Fruit fly (Drosophila melanogaster): ENCODE data around the gene CG42637.

The CG42637 gene

dm6 chr3L:19834143-19834794, 40.9 kb upstream of the CG42637 start, which contains the start of the genes trc and CG32221 (continued):
- TF ChIP-seq sisA (GFP tag; IDR thresholded peaks at IDR 0.05), result peak; percentile 19; the same call in 1 of the 2 replicates
- TF ChIP-seq Ptx1 (GFP tag; IDR thresholded peaks at IDR 0.05), result peak; percentile 57
- no peak for TF ChIP-seq ash1 (GFP tag; optimal IDR thresholded peaks at IDR 0.05)
- TF ChIP-seq CG13424 (tag; optimal IDR thresholded peaks at IDR 0.05), result peak; percentile 54
- TF ChIP-seq E2f1 (GFP tag; IDR thresholded peaks at IDR 0.05), result no peak
- TF ChIP-seq stwl (tag; optimal IDR thresholded peaks at IDR 0.05), result peak; percentile 53
- no peak for TF ChIP-seq CG14050 (GFP tag; IDR thresholded peaks at IDR 0.05)
- TF ChIP-seq bbx (GFP tag; IDR thresholded peaks at IDR 0.05; ENCODE audit: partially characterized antibody), result peak; percentile 81
- TF ChIP-seq CG10654 (GFP tag; optimal IDR thresholded peaks at IDR 0.05), result peak; percentile 10
- TF ChIP-seq CG9215 (GFP tag; IDR thresholded peaks at IDR 0.05), result no peak
- peak; percentile 85 for TF ChIP-seq BEAF-32 (GFP tag; optimal IDR thresholded peaks at IDR 0.05)
- no peak for TF ChIP-seq CG4360 (GFP tag; IDR thresholded peaks at IDR 0.05)
- TF ChIP-seq NK7.1 (GFP tag; optimal IDR thresholded peaks at IDR 0.05), result no peak
- TF ChIP-seq sug (tag; optimal IDR thresholded peaks at IDR 0.05), result peak; percentile 74
- no peak for TF ChIP-seq Asciz (GFP tag; optimal IDR thresholded peaks at IDR 0.05)
- TF ChIP-seq Bteb2 (GFP tag; optimal IDR thresholded peaks at IDR 0.05), result no peak
- TF ChIP-seq CG13287 (GFP tag; IDR thresholded peaks at IDR 0.05; ENCODE audit: partially characterized antibody), result peak; percentile 67
- peak; percentile 65 for TF ChIP-seq CG4328 (GFP tag; optimal IDR thresholded peaks at IDR 0.05)
- no peak for TF ChIP-seq CG12071 (GFP tag; optimal IDR thresholded peaks at IDR 0.05)
- no peak for TF ChIP-seq Mes4 (GFP tag; optimal IDR thresholded peaks at IDR 0.05)
- peak; percentile 82; the same call in 2 of the 3 replicates for TF ChIP-seq CG11560 (tag; IDR thresholded peaks at IDR 0.05)
- TF ChIP-seq insv (GFP tag; optimal IDR thresholded peaks at IDR 0.05), result peak in 1 of 2 experiments; percentile 47
- no peak for TF ChIP-seq scrt (GFP tag; optimal IDR thresholded peaks at IDR 0.05)
- no peak for TF ChIP-seq usp (GFP tag; optimal IDR thresholded peaks at IDR 0.05)
- no peak; the same call in 1 of the 2 replicates for TF ChIP-seq CG2129 (GFP tag; IDR thresholded peaks at IDR 0.05; ENCODE audit: partially characterized antibody)
- TF ChIP-seq Hmx (GFP tag; optimal IDR thresholded peaks at IDR 0.05), result no peak
- no peak for TF ChIP-seq CG18011 (GFP tag; optimal IDR thresholded peaks at IDR 0.05)
- no peak for TF ChIP-seq CG4282 (GFP tag; optimal IDR thresholded peaks at IDR 0.05)
- no peak for TF ChIP-seq CG3163 (GFP tag; optimal IDR thresholded peaks at IDR 0.05)
- peak; percentile 19 to 43 for TF ChIP-seq dpn (GFP tag; optimal IDR thresholded peaks at IDR 0.05)
- peak; percentile 84 for TF ChIP-seq NfI (GFP tag; optimal IDR thresholded peaks at IDR 0.05)
- peak; percentile 59 for TF ChIP-seq Rx (GFP tag; IDR thresholded peaks at IDR 0.05)
- TF ChIP-seq btn (GFP tag; optimal IDR thresholded peaks at IDR 0.05), result no peak
- 0 out of 3 replicates have a peak, but pooled peaks have one; percentile 9 for TF ChIP-seq so (GFP tag; IDR thresholded peaks at IDR 0.05)
- TF ChIP-seq CG8924 (tag; optimal IDR thresholded peaks at IDR 0.05), result peak; percentile 33
- TF ChIP-seq klu (GFP tag; IDR thresholded peaks at IDR 0.05), result no peak
- peak; percentile 25; the same call in 1 of the 3 replicates for TF ChIP-seq dysf (GFP tag; IDR thresholded peaks at IDR 0.05)
- TF ChIP-seq CG12219 (GFP tag; optimal IDR thresholded peaks at IDR 0.05), result peak; percentile 18
- no peak for TF ChIP-seq bigmax (GFP tag; optimal IDR thresholded peaks at IDR 0.05)
- TF ChIP-seq tgo (GFP tag; IDR thresholded peaks at IDR 0.05), result peak; percentile 45; the same call in 1 of the 3 replicates
- TF ChIP-seq pzg (GFP tag; optimal IDR thresholded peaks at IDR 0.05), result peak; percentile 88
- peak; percentile 68 for TF ChIP-seq CG9817 (tag; optimal IDR thresholded peaks at IDR 0.05)
- TF ChIP-seq CG33213 (GFP tag; optimal IDR thresholded peaks at IDR 0.05), result no peak
- TF ChIP-seq Abd-B (GFP tag; optimal IDR thresholded peaks at IDR 0.05), result no peak
- peak; percentile 99 for TF ChIP-seq CG13123 (GFP tag; optimal IDR thresholded peaks at IDR 0.05)
- peak; percentile 44; the same call in 1 of the 2 replicates for TF ChIP-seq H2.0 (GFP tag; IDR thresholded peaks at IDR 0.05)
- peak; percentile 41 for TF ChIP-seq Hsf (GFP tag; optimal IDR thresholded peaks at IDR 0.05)
- TF ChIP-seq CG17829 (tag; optimal IDR thresholded peaks at IDR 0.05), result peak; percentile 38
- no peak for TF ChIP-seq Hr39 (optimal IDR thresholded peaks at IDR 0.05)
- TF ChIP-seq Vsx1 (GFP tag; optimal IDR thresholded peaks at IDR 0.05), result no peak
